Worm (Caenorhabditis elegans) whole organism, late embryonic: ENCODE measurements around the gene clec-58.
"Not testable (repeated sequence)": the region's sequence is repeated elsewhere in the genome, so short reads cannot be mapped to it uniquely, and the experiment has no call there.

ENCODE experiments used
- C08G9.2 ChIP-seq: sonication (generic microtip); optimal IDR thresholded peaks from 2 replicates; lab custom pipeline; 2016; ENCODE audit warnings: mild to moderate bottlenecking, missing genetic modification characterization, moderate library complexity, missing compliant biosample characterization
- C38D4.7 ChIP-seq: fragments of 200-800 bp; sonication (Bioruptor generic); optimal IDR thresholded peaks from 2 replicates; lab custom pipeline; 2018; ENCODE audit warnings: mild to moderate bottlenecking, missing genetic modification characterization, moderate library complexity, missing compliant biosample characterization
- F13H6.1 ChIP-seq: sonication (generic microtip); optimal IDR thresholded peaks from 2 replicates; lab custom pipeline; 2016; ENCODE audit warnings: missing genetic modification characterization, missing compliant biosample characterization
- K09A11.1 ChIP-seq: sonication (generic microtip); optimal IDR thresholded peaks from 2 replicates; lab custom pipeline; 2017; ENCODE audit warnings: antibody characterized with exemption, mild to moderate bottlenecking, missing genetic modification characterization, missing compliant biosample characterization; ENCODE audit not compliant: insufficient read depth
- Y22D7AL.16 ChIP-seq: sonication (generic microtip); optimal IDR thresholded peaks from 2 replicates; lab custom pipeline; 2016; ENCODE audit warnings: missing genetic modification characterization, missing compliant biosample characterization
- ama-1 ChIP-seq: fragments of 150-350 bp; optimal IDR thresholded peaks from 2 replicates; lab custom pipeline; 2014
- ceh-18 ChIP-seq: sonication (generic microtip); optimal IDR thresholded peaks from 2 replicates; lab custom pipeline; 2016; ENCODE audit warnings: missing genetic modification characterization, missing compliant biosample characterization
- ceh-19 ChIP-seq: fragments of 200-800 bp; sonication (Bioruptor generic); optimal IDR thresholded peaks from 2 replicates; lab custom pipeline; 2018; ENCODE audit warnings: mild to moderate bottlenecking, missing genetic modification characterization, missing compliant biosample characterization
- ceh-2 ChIP-seq: sonication (generic microtip); optimal IDR thresholded peaks from 2 replicates; lab custom pipeline; 2016; ENCODE audit warnings: missing genotype, missing genetic modification characterization, missing compliant biosample characterization
- ceh-24 ChIP-seq: sonication (generic microtip); optimal IDR thresholded peaks from 2 replicates; lab custom pipeline; 2016; ENCODE audit warnings: mild to moderate bottlenecking, missing genetic modification characterization, missing compliant biosample characterization
- ceh-34 ChIP-seq: sonication (generic microtip); optimal IDR thresholded peaks from 2 replicates; lab custom pipeline; 2016; ENCODE audit warnings: mild to moderate bottlenecking, missing genetic modification characterization, missing compliant biosample characterization
- ceh-45 ChIP-seq: fragments of 200-800 bp; sonication (Bioruptor generic); IDR thresholded peaks from 2 replicates; pipeline ENCODE4 v1.3.6; 2022; ENCODE audit warnings: missing genetic modification reagents, missing genetic modification characterization, missing compliant biosample characterization
- ceh-48 ChIP-seq: sonication (generic microtip); optimal IDR thresholded peaks from 2 replicates; lab custom pipeline; 2016; ENCODE audit warnings: missing genetic modification characterization, inconsistent platforms, missing compliant biosample characterization
- che-1 ChIP-seq: sonication (generic microtip); optimal IDR thresholded peaks from 2 replicates; lab custom pipeline; 2016; ENCODE audit warnings: mild to moderate bottlenecking, missing genetic modification characterization, missing compliant biosample characterization
- dmd-4 ChIP-seq: sonication (generic microtip); optimal IDR thresholded peaks from 2 replicates; lab custom pipeline; 2016; ENCODE audit warnings: borderline replicate concordance, missing genetic modification characterization, missing compliant biosample characterization
- elt-2 ChIP-seq: sonication (generic microtip); optimal IDR thresholded peaks from 2 replicates; lab custom pipeline; 2016; ENCODE audit warnings: missing genetic modification reagents, missing genetic modification characterization, missing compliant biosample characterization
- elt-4 ChIP-seq: sonication (generic microtip); optimal IDR thresholded peaks from 2 replicates; lab custom pipeline; 2016; ENCODE audit warnings: missing genetic modification characterization, missing compliant biosample characterization
- eyg-1 ChIP-seq: sonication (generic microtip); optimal IDR thresholded peaks from 2 replicates; lab custom pipeline; 2016; ENCODE audit warnings: missing genotype, missing genetic modification characterization, missing compliant biosample characterization
- fkh-6 ChIP-seq: sonication (generic microtip); optimal IDR thresholded peaks from 2 replicates; lab custom pipeline; 2016; ENCODE audit warnings: missing genetic modification characterization, missing compliant biosample characterization
- gmeb-2 ChIP-seq: sonication (generic microtip); optimal IDR thresholded peaks from 2 replicates; lab custom pipeline; 2016; ENCODE audit warnings: missing genetic modification characterization, inconsistent platforms, missing compliant biosample characterization
- hlh-13 ChIP-seq: fragments of 200-800 bp; sonication (Bioruptor generic); optimal IDR thresholded peaks from 2 replicates; lab custom pipeline; 2018; ENCODE audit warnings: mild to moderate bottlenecking, missing genetic modification characterization, missing compliant biosample characterization
- hlh-30 ChIP-seq: sonication (generic microtip); optimal IDR thresholded peaks from 2 replicates; lab custom pipeline; 2017; ENCODE audit warnings: antibody characterized with exemption, missing genetic modification characterization, missing compliant biosample characterization; ENCODE audit not compliant: insufficient read depth
- lim-6 ChIP-seq: sonication (generic microtip); optimal IDR thresholded peaks from 2 replicates; lab custom pipeline; 2016; ENCODE audit warnings: missing genetic modification characterization, missing compliant biosample characterization
- lin-11 ChIP-seq: fragments of 200-800 bp; sonication (Bioruptor generic); optimal IDR thresholded peaks from 2 replicates; lab custom pipeline; 2018; ENCODE audit warnings: mild to moderate bottlenecking, missing genetic modification characterization, missing compliant biosample characterization
- madf-2 ChIP-seq: sonication (generic microtip); optimal IDR thresholded peaks from 2 replicates; lab custom pipeline; 2017; ENCODE audit warnings: missing genetic modification characterization, missing compliant biosample characterization
- nfya-1 ChIP-seq: sonication (generic microtip); optimal IDR thresholded peaks from 2 replicates; lab custom pipeline; 2017; ENCODE audit warnings: missing genetic modification characterization, mild to moderate bottlenecking, missing compliant biosample characterization, antibody characterized with exemption, moderate library complexity
- nhr-11 ChIP-seq: fragments of 150-350 bp; optimal IDR thresholded peaks from 2 replicates; lab custom pipeline; 2014; ENCODE audit warnings: missing biosample characterization, missing genetic modification characterization
- nhr-232 ChIP-seq: sonication (generic microtip); optimal IDR thresholded peaks from 2 replicates; lab custom pipeline; 2016; ENCODE audit warnings: missing genetic modification characterization, missing compliant biosample characterization
- odd-2 ChIP-seq: sonication (generic microtip); optimal IDR thresholded peaks from 2 replicates; lab custom pipeline; 2017; ENCODE audit warnings: antibody characterized with exemption, mild to moderate bottlenecking, missing genetic modification characterization, missing compliant biosample characterization
- pag-3 ChIP-seq: sonication (generic microtip); optimal IDR thresholded peaks from 2 replicates; lab custom pipeline; 2016; ENCODE audit warnings: missing compliant biosample characterization, missing genetic modification characterization, borderline replicate concordance
- pha-2 ChIP-seq: sonication (generic microtip); optimal IDR thresholded peaks from 2 replicates; lab custom pipeline; 2017; ENCODE audit warnings: mild to moderate bottlenecking, missing genetic modification characterization, missing compliant biosample characterization
- pqm-1 ChIP-seq: sonication (generic microtip); optimal IDR thresholded peaks from 2 replicates; lab custom pipeline; 2016; ENCODE audit warnings: missing genetic modification characterization, missing compliant biosample characterization
- ref-2 ChIP-seq: sonication (generic microtip); optimal IDR thresholded peaks from 2 replicates; lab custom pipeline; 2016; ENCODE audit warnings: missing genetic modification characterization, missing compliant biosample characterization
- rnt-1 ChIP-seq: sonication (generic microtip); optimal IDR thresholded peaks from 2 replicates; lab custom pipeline; 2016; ENCODE audit warnings: missing genetic modification characterization, missing compliant biosample characterization
- sox-2 ChIP-seq: fragments of 200-800 bp; sonication (Bioruptor generic); IDR thresholded peaks from 2 replicates; pipeline ENCODE4 v1.3.6; 2022; ENCODE audit warnings: missing genetic modification reagents, missing genetic modification characterization, missing compliant biosample characterization
- syd-9 ChIP-seq: sonication (generic microtip); optimal IDR thresholded peaks from 2 replicates; lab custom pipeline; 2016; ENCODE audit warnings: mild to moderate bottlenecking, missing genetic modification characterization, moderate library complexity, missing compliant biosample characterization
- unc-42 ChIP-seq: sonication (generic microtip); optimal IDR thresholded peaks from 2 replicates; lab custom pipeline; 2016; ENCODE audit warnings: missing genotype, missing genetic modification characterization, missing compliant biosample characterization
- unc-55 ChIP-seq: sonication (generic microtip); optimal IDR thresholded peaks from 2 replicates; lab custom pipeline; 2017; ENCODE audit warnings: missing biosample characterization, missing genetic modification reagents, missing genetic modification characterization
- zip-5 ChIP-seq: sonication (generic microtip); optimal IDR thresholded peaks from 2 replicates; lab custom pipeline; 2016; ENCODE audit warnings: missing genetic modification characterization, missing compliant biosample characterization

The clec-58 gene

DNA sequence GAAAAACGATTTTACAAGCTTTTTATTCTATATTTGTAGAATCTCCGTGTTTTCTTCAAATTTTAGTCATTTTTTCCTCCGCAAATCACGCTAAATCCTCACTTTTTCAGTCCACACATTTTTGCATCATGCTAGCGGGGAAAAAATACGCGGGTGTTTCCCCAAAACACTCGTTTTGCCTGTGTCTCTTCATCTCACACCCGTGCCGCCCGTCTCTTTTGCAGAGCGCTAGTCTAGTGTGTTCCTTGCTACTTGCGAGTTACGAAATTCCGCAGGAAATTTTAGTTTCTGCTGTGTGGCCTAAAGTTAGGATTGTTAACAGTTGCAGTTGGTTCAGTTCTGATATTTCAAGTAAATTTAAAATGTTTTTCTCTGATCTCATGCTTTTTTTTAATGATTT lies 30.2 kb downstream of the clec-58 start:
- TF ChIP-seq nfya-1 (tag; lab: Kevin White, UChicago): peak; percentile 20
- TF ChIP-seq elt-2 (tag; lab: Kevin White, UChicago): peak; percentile 15
- no peak for TF ChIP-seq ceh-18 (tag; lab: Kevin White, UChicago)
- no peak for TF ChIP-seq C08G9.2
- TF ChIP-seq ceh-19 (GFP tag; lab: Kevin White, UChicago): no peak

DNA sequence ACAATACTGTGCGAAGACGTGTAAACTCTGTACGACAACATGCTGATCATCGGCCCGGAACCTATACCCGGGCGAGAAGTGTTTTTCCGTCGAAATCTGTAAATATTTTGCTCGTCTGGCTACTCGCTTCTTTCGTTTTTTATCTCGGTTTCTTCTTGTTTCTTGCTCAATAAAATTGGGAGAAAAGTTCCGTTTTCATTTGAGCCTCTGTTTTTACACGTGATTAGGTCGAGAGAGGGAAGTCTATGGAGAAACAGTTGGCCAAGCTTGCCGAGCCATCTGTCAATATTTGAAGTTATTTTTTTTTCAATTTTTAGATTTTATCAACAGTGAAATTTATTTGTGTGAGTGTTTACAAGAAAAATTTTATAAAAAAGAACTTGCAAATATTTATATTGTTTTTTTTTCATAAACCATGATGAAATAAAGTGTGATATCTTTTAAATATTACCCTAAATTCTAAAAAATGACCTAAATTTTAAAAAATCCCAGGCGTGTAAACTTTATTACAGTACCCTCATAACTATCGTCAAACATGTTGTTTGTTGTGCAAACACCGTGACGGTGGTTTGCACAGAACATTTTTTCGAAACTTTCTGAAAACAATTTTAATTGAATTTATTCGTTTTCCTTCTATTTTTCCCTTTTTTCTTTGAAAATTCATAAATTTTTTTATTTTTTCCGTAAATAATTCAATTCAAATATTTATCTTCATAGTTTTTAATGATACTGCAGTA lies 30.8 kb downstream of the clec-58 start:
- TF ChIP-seq rnt-1 (no peak), eyg-1 (no peak), hlh-30 (tag; lab: Kevin White, UChicago) (no peak), ama-1 (lab: Kevin White, UChicago) (no peak), ceh-2 (tag; lab: Kevin White, UChicago) (no peak), F13H6.1 (tag; lab: Kevin White, UChicago) (no peak), nhr-232 (tag; lab: Kevin White, UChicago) (no peak), pag-3 (no peak), odd-2 (tag; lab: Kevin White, UChicago) (no peak), pqm-1 (no peak), unc-55 (GFP tag; lab: Kevin White, UChicago) (no peak)

DNA sequence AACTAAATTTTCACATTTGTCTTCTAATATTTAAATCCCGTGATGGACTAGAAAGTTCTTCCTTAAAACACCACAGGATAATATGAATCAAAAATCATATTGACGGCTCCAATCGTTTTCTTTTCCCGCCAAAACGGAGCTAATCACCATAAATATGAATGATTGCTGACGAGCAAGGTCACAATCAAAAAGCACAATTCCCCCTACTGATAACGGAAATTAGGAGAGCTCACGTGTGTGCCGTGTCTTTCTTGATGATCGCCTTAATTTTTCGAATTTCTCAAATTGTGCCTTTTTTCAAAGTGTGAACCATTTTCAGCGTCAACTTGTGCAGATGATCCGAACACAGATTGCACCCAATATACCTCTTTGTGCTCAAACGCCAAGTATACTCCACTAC lies 32.0 kb downstream of the clec-58 start:
- TF ChIP-seq hlh-13 (GFP tag; lab: Kevin White, UChicago) (no peak), elt-2 (tag; lab: Kevin White, UChicago) (peak; percentile 72), sox-2 (GFP tag; lab: Robert Waterston, UW) (no peak)
- TF ChIP-seq, all 69 proteins: peak for 1

DNA sequence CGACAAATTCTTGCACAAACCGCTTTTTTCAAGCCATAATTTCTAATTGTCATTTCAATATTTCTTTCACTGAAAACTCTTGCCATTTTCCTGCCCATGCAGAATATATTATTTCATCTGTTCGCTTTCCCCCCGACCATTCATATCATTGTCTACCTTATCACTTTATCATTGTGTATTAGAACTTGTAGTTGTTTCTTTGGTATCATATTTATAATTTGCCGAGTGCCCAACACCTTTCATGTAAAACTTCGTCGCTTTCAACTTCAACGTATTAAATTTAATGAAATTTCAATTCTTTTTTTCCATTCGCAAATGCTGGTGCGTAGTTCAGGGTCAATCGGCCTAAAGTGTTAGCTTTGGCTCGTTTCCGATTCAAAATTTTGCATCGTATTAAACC lies 33.1 kb downstream of the clec-58 start, which contains the start of gene ZK673.1:
TSS of gene ZK673.1 (plus strand) at position 301 of the 400 bp plus-strand sequence.
- TF ChIP-seq syd-9, pha-2, lin-11 (tag; lab: Kevin White, UChicago): not testable (repeated sequence)

ce11 chrII:10439976-10440375 lies 36.0 kb downstream of the clec-58 start, which contains the start of gene E04D5.4:
E04D5.4 (plus strand) TSS chrII:10440276.
- TF ChIP-seq ceh-24 (no peak), ref-2 (no peak), C08G9.2 (no peak), elt-4 (tag; lab: Kevin White, UChicago) (no peak), che-1 (no peak), lim-6 (tag; lab: Kevin White, UChicago) (no peak), ceh-34 (tag; lab: Kevin White, UChicago) (no peak), pag-3 (no peak), ceh-18 (tag; lab: Kevin White, UChicago) (no peak), ceh-45 (GFP tag; lab: Robert Waterston, UW) (no peak)

ce11 chrII:10437840-10438239 lies 38.1 kb downstream of the clec-58 start:
- TF ChIP-seq gmeb-2 (tag; lab: Kevin White, UChicago): no peak
- TF ChIP-seq ref-2: no peak
- no peak for TF ChIP-seq C38D4.7 (GFP tag; lab: Kevin White, UChicago)
- no peak for TF ChIP-seq nhr-11 (tag; lab: Kevin White, UChicago)
- no peak for TF ChIP-seq lin-11 (tag; lab: Kevin White, UChicago)
- no peak for TF ChIP-seq madf-2 (tag; lab: Kevin White, UChicago)
- no peak for TF ChIP-seq K09A11.1 (tag; lab: Kevin White, UChicago)
- TF ChIP-seq dmd-4 (tag; lab: Kevin White, UChicago): no peak
- no peak for TF ChIP-seq Y22D7AL.16 (tag; lab: Kevin White, UChicago)
- TF ChIP-seq unc-42 (tag; lab: Kevin White, UChicago): no peak
- TF ChIP-seq zip-5 (tag; lab: Kevin White, UChicago): no peak
- no peak for TF ChIP-seq ceh-19 (GFP tag; lab: Kevin White, UChicago)
- no peak for TF ChIP-seq lim-6 (tag; lab: Kevin White, UChicago)
- TF ChIP-seq ceh-24: no peak
- TF ChIP-seq fkh-6 (tag; lab: Kevin White, UChicago): no peak
- TF ChIP-seq nfya-1 (tag; lab: Kevin White, UChicago): no peak
- TF ChIP-seq ceh-48 (tag; lab: Kevin White, UChicago): no peak
